Worm (Caenorhabditis elegans) whole organism, mixed stage, embryonic: ENCODE data around the gene nhr-178.
A peak's percentile ranks its signal among the peaks of the same experiment; 100 is the strongest.

Experiments used
- M03D4.4 ChIP-seq: sonication (generic microtip); optimal IDR thresholded peaks from 2 replicates; lab custom pipeline; 2017; ENCODE audit warnings: mild to moderate bottlenecking, missing genetic modification characterization, missing compliant biosample characterization
- bed-3 ChIP-seq: fragments of 200-800 bp; sonication (Bioruptor generic); optimal IDR thresholded peaks from 3 replicates; lab custom pipeline; 2018; ENCODE audit warnings: mild to moderate bottlenecking, missing genetic modification characterization, moderate library complexity, missing compliant biosample characterization
- blmp-1 ChIP-seq: fragments of 150-350 bp; optimal IDR thresholded peaks from 2 replicates; lab custom pipeline; 2014; ENCODE audit warnings: missing biosample characterization, missing genetic modification characterization
- ceh-39 ChIP-seq: fragments of 150-350 bp; optimal IDR thresholded peaks from 2 replicates; lab custom pipeline; 2014; ENCODE audit warnings: missing biosample characterization, missing genetic modification characterization
- ceh-43 ChIP-seq: fragments of 200-800 bp; sonication (Bioruptor generic); optimal IDR thresholded peaks from 2 replicates; lab custom pipeline; 2018; ENCODE audit warnings: mild to moderate bottlenecking, missing genetic modification characterization, moderate library complexity, missing compliant biosample characterization
- ceh-83 ChIP-seq: fragments of 200-800 bp; sonication (Bioruptor generic); optimal IDR thresholded peaks from 2 replicates; lab custom pipeline; 2018; ENCODE audit warnings: mild to moderate bottlenecking, missing genetic modification characterization, missing compliant biosample characterization
- ces-1 ChIP-seq: fragments of 150-350 bp; optimal IDR thresholded peaks from 2 replicates; lab custom pipeline; 2014; ENCODE audit warnings: missing biosample characterization, missing genetic modification reagents, missing genetic modification characterization
- cnd-1 ChIP-seq: fragments of 200-800 bp; sonication (Bioruptor generic); optimal IDR thresholded peaks from 2 replicates; lab custom pipeline; 2018; ENCODE audit warnings: mild to moderate bottlenecking, missing genetic modification characterization, missing compliant biosample characterization
- elt-1 ChIP-seq: sonication (generic microtip); optimal IDR thresholded peaks from 2 replicates; lab custom pipeline; 2017; ENCODE audit warnings: missing genetic modification characterization, mild to moderate bottlenecking, missing compliant biosample characterization, antibody characterized with exemption, moderate library complexity, borderline replicate concordance; ENCODE audit not compliant: insufficient read depth
- flh-1 ChIP-seq: fragments of 200-800 bp; sonication (Bioruptor generic); optimal IDR thresholded peaks from 2 replicates; lab custom pipeline; 2018; ENCODE audit warnings: mild to moderate bottlenecking, missing genetic modification characterization, moderate library complexity, missing compliant biosample characterization
- ham-2 ChIP-seq: fragments of 200-800 bp; sonication (Bioruptor generic); optimal IDR thresholded peaks from 2 replicates; lab custom pipeline; 2018; ENCODE audit warnings: mild to moderate bottlenecking, missing genetic modification characterization, missing compliant biosample characterization
- hlh-1 ChIP-seq: fragments of 150-350 bp; optimal IDR thresholded peaks from 2 replicates; lab custom pipeline; 2014; ENCODE audit warnings: missing biosample characterization, missing genetic modification reagents, missing genetic modification characterization
- lin-13 ChIP-seq: fragments of 150-350 bp; optimal IDR thresholded peaks from 2 replicates; lab custom pipeline; 2014; ENCODE audit warnings: missing biosample characterization, missing genetic modification characterization
- lsy-2 ChIP-seq: fragments of 150-350 bp; optimal IDR thresholded peaks from 2 replicates; lab custom pipeline; 2014; ENCODE audit warnings: missing biosample characterization, missing genetic modification characterization
- mep-1 ChIP-seq: fragments of 150-350 bp; optimal IDR thresholded peaks from 2 replicates; lab custom pipeline; 2017; ENCODE audit warnings: missing biosample characterization, missing genetic modification reagents, missing genetic modification characterization, inconsistent platforms
- nhr-12 ChIP-seq: fragments of 150-350 bp; optimal IDR thresholded peaks from 2 replicates; lab custom pipeline; 2014; ENCODE audit warnings: missing biosample characterization, missing genetic modification characterization
- nhr-2 ChIP-seq: fragments of 150-350 bp; optimal IDR thresholded peaks from 2 replicates; lab custom pipeline; 2014; ENCODE audit warnings: missing biosample characterization, missing genetic modification characterization
- nhr-237 ChIP-seq: fragments of 150-350 bp; optimal IDR thresholded peaks from 2 replicates; lab custom pipeline; 2014; ENCODE audit warnings: missing biosample characterization, missing genetic modification characterization
- nhr-28 ChIP-seq: fragments of 150-350 bp; optimal IDR thresholded peaks from 2 replicates; lab custom pipeline; 2014; ENCODE audit warnings: missing biosample characterization, missing genetic modification characterization
- nhr-76 ChIP-seq: sonication (generic microtip); optimal IDR thresholded peaks from 2 replicates; lab custom pipeline; 2017; ENCODE audit warnings: missing biosample characterization, missing genetic modification characterization
- pha-4 ChIP-seq: fragments of 150-350 bp; optimal IDR thresholded peaks from 2 replicates; lab custom pipeline; 2018; ENCODE audit warnings: missing biosample characterization, missing genetic modification reagents, missing genetic modification characterization
- sem-2 ChIP-seq: fragments of 200-800 bp; sonication (Bioruptor generic); optimal IDR thresholded peaks from 2 replicates; lab custom pipeline; 2018; ENCODE audit warnings: mild to moderate bottlenecking, missing genetic modification characterization, missing compliant biosample characterization
- snpc-4 ChIP-seq: fragments of 150-350 bp; optimal IDR thresholded peaks from 2 replicates; lab custom pipeline; 2014; ENCODE audit warnings: missing biosample characterization, missing genetic modification characterization
- sptf-1 ChIP-seq: sonication (generic microtip); optimal IDR thresholded peaks from 2 replicates; lab custom pipeline; 2017; ENCODE audit warnings: mild to moderate bottlenecking, missing genetic modification characterization, moderate library complexity, missing compliant biosample characterization
- tbx-8 ChIP-seq: fragments of 200-800 bp; sonication (Bioruptor generic); optimal IDR thresholded peaks from 2 replicates; lab custom pipeline; 2018; ENCODE audit warnings: mild to moderate bottlenecking, missing genetic modification characterization, moderate library complexity, missing compliant biosample characterization
- unc-120 ChIP-seq: sonication (generic microtip); optimal IDR thresholded peaks from 2 replicates; lab custom pipeline; 2017; ENCODE audit warnings: missing genetic modification characterization, missing compliant biosample characterization; ENCODE audit not compliant: poor library complexity, severe bottlenecking
- unc-39 ChIP-seq: fragments of 150-350 bp; optimal IDR thresholded peaks from 2 replicates; lab custom pipeline; 2014; ENCODE audit warnings: missing biosample characterization, missing genetic modification characterization
- unc-62 ChIP-seq: fragments of 150-350 bp; optimal IDR thresholded peaks from 2 replicates; lab custom pipeline; 2014; ENCODE audit warnings: missing biosample characterization, missing genetic modification reagents, missing genetic modification characterization
- zip-8 ChIP-seq: fragments of 150-350 bp; optimal IDR thresholded peaks from 2 replicates; lab custom pipeline; 2014; ENCODE audit warnings: missing biosample characterization, missing genetic modification characterization
- ztf-11 ChIP-seq: fragments of 150-350 bp; optimal IDR thresholded peaks from 2 replicates; lab custom pipeline; 2014; ENCODE audit warnings: missing biosample characterization, missing genetic modification characterization

The nhr-178 gene

ce11 chrV:1631148-1631547 is 23.4 kb upstream of the nhr-178 start, which contains the start of gene Y46H3D.8:
Gene Y46H3D.8 (minus strand): TSS chrV:1631248.
- TF ChIP-seq unc-62 (GFP tag; lab: Kevin White, UChicago) (no peak), hlh-1 (no peak), zip-8 (tag; lab: Kevin White, UChicago) (no peak), cnd-1 (tag; lab: Kevin White, UChicago) (no peak), tbx-8 (GFP tag; lab: Kevin White, UChicago) (no peak), lsy-2 (tag; lab: Kevin White, UChicago) (no peak), pha-4 (tag; lab: Kevin White, UChicago) (no peak), mep-1 (tag; lab: Kevin White, UChicago) (no peak), ceh-39 (tag; lab: Kevin White, UChicago) (no peak), nhr-28 (tag; lab: Kevin White, UChicago) (no peak), ceh-43 (no peak), ceh-83 (GFP tag; lab: Kevin White, UChicago) (no peak), lin-13 (tag; lab: Kevin White, UChicago) (no peak), ztf-11 (no peak), nhr-76 (tag; lab: Kevin White, UChicago) (no peak), blmp-1 (tag; lab: Kevin White, UChicago) (no peak), sptf-1 (no peak)

ce11 chrV:1629329-1629728 is 21.6 kb upstream of the nhr-178 start, which contains the start of gene nhr-238:
Gene nhr-238 (minus strand): TSS chrV:1629432.
- TF ChIP-seq unc-120 (tag; lab: Kevin White, UChicago) (no peak), elt-1 (no peak), ceh-43 (no peak), bed-3 (no peak), nhr-28 (tag; lab: Kevin White, UChicago) (peak; percentile 52), pha-4 (tag; lab: Kevin White, UChicago) (no peak)

DNA sequence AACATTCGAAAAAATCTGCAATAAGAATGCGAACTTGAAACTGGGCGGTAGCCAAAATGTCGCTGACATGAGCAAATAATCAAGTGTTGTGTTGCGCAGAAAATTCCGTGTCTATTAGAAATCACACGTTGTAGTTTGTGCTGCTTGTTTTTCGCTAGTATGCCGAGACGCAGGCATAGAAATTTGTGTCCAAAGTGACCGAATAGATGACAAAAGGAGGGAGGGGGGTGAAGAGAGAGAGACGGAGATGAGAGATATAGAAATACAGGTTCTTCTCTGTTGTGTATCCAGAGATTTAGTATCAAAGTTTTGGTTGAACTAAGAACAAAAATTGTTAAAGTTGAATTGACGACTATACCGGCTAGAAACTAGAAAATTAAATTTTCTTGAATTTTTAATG is 19.5 kb upstream of the nhr-178 start:
- TF ChIP-seq nhr-76 (tag; lab: Kevin White, UChicago) (no peak), unc-39 (tag; lab: Kevin White, UChicago) (no peak), mep-1 (tag; lab: Kevin White, UChicago) (peak; percentile 69), nhr-28 (tag; lab: Kevin White, UChicago) (peak; percentile 94), flh-1 (no peak), zip-8 (tag; lab: Kevin White, UChicago) (no peak), ztf-11 (no peak), sem-2 (GFP tag; lab: Kevin White, UChicago) (no peak), ceh-39 (tag; lab: Kevin White, UChicago) (no peak), ham-2 (GFP tag; lab: Kevin White, UChicago) (peak; percentile 72), lin-13 (tag; lab: Kevin White, UChicago) (no peak), nhr-12 (tag; lab: Kevin White, UChicago) (no peak), nhr-2 (tag; lab: Kevin White, UChicago) (no peak), cnd-1 (tag; lab: Kevin White, UChicago) (no peak), pha-4 (tag; lab: Kevin White, UChicago) (peak; percentile 61), unc-62 (GFP tag; lab: Kevin White, UChicago) (peak; percentile 12), unc-120 (tag; lab: Kevin White, UChicago) (no peak), bed-3 (no peak), lsy-2 (tag; lab: Kevin White, UChicago) (no peak), ceh-83 (GFP tag; lab: Kevin White, UChicago) (no peak), nhr-237 (tag; lab: Kevin White, UChicago) (no peak), sptf-1 (no peak), elt-1 (peak; percentile 15)

DNA sequence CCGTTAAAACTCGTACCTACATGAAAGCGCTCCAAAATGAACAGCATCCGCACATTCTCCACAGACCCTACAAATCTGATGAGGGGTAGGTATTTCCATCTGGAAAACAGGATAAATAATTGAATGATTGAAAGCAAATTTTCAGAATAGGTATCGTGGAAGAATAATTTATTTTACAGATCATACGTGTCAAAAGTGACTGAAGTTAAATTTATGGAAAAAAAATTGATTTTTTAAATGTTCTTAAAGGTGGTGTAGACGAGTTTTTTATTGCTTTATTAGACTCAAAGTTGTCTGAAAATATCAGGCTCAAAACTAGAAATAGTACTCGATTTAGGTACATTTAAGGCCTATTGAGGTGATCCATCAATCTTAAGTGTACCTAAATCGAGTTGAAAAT is 19.0 kb upstream of the nhr-178 start, which contains the start of gene nhr-237:
Gene nhr-237 (minus strand): TSS at position 101 of the 400 bp plus-strand sequence.
- TF ChIP-seq ham-2 (GFP tag; lab: Kevin White, UChicago) (no peak), ceh-39 (tag; lab: Kevin White, UChicago) (no peak), lin-13 (tag; lab: Kevin White, UChicago) (no peak), nhr-28 (tag; lab: Kevin White, UChicago) (no peak), ceh-83 (GFP tag; lab: Kevin White, UChicago) (no peak), ces-1 (GFP tag; lab: Kevin White, UChicago) (no peak), tbx-8 (GFP tag; lab: Kevin White, UChicago) (no peak), unc-39 (tag; lab: Kevin White, UChicago) (no peak), M03D4.4 (tag; lab: Kevin White, UChicago) (no peak)

ce11 chrV:1624340-1624739 is 16.6 kb upstream of the nhr-178 start, which contains the start of gene nhr-110:
Gene nhr-110 (minus strand): TSS chrV:1624440.
- TF ChIP-seq nhr-76 (tag; lab: Kevin White, UChicago) (no peak), ceh-39 (tag; lab: Kevin White, UChicago) (no peak), nhr-2 (tag; lab: Kevin White, UChicago) (no peak), ztf-11 (no peak), unc-62 (GFP tag; lab: Kevin White, UChicago) (no peak), ceh-83 (GFP tag; lab: Kevin White, UChicago) (no peak), snpc-4 (no peak), lsy-2 (tag; lab: Kevin White, UChicago) (no peak)
